Fruit fly (Drosophila melanogaster) whole organism, adult: Measurements from ENCODE around the gene CG7457.

Source experiments
- CG11617 ChIP-seq: fragments of 200-800 bp; sonication (Bioruptor generic); optimal IDR thresholded peaks from 2 replicates; lab custom pipeline; 2017; ENCODE audit warnings: mild to moderate bottlenecking, missing biosample characterization, missing genetic modification reagents, missing genetic modification characterization
- CG12768 ChIP-seq: fragments of 200-800 bp; sonication (Bioruptor generic); optimal IDR thresholded peaks from 2 replicates; lab custom pipeline; 2017; ENCODE audit warnings: missing biosample characterization, missing genetic modification characterization, mild to moderate bottlenecking, moderate library complexity, missing genetic modification reagents
- CG14711 ChIP-seq: fragments of 200-800 bp; sonication (Bioruptor generic); optimal IDR thresholded peaks from 2 replicates; lab custom pipeline; 2018; ENCODE audit warnings: missing biosample characterization, mild to moderate bottlenecking, missing genetic modification characterization, moderate library complexity
- CG1620 ChIP-seq: fragments of 200-800 bp; sonication (Bioruptor generic); optimal IDR thresholded peaks from 2 replicates; lab custom pipeline; 2016; ENCODE audit warnings: missing biosample characterization, missing genetic modification characterization
- CG33017 ChIP-seq: fragments of 200-800 bp; sonication (Bioruptor generic); optimal IDR thresholded peaks from 2 replicates; lab custom pipeline; 2018; ENCODE audit warnings: missing biosample characterization, mild to moderate bottlenecking, missing genetic modification characterization, moderate library complexity
- CG5204 ChIP-seq: fragments of 200-800 bp; sonication (Bioruptor generic); optimal IDR thresholded peaks from 2 replicates; lab custom pipeline; 2016; ENCODE audit warnings: missing biosample characterization, missing genetic modification characterization
- CG7045 ChIP-seq: fragments of 200-800 bp; sonication (Bioruptor generic); optimal IDR thresholded peaks from 2 replicates; lab custom pipeline; 2017; ENCODE audit warnings: missing biosample characterization, mild to moderate bottlenecking, missing genetic modification characterization
- CG7101 ChIP-seq: fragments of 200-800 bp; sonication (Bioruptor generic); optimal IDR thresholded peaks from 2 replicates; lab custom pipeline; 2018; ENCODE audit warnings: missing biosample characterization, mild to moderate bottlenecking, missing genetic modification characterization, moderate library complexity
- Clk ChIP-seq: fragments of 200-800 bp; sonication (Bioruptor generic); optimal IDR thresholded peaks from 2 replicates; lab custom pipeline; 2017; ENCODE audit warnings: missing biosample characterization, missing genetic modification characterization
- Crg-1 ChIP-seq: fragments of 200-800 bp; sonication (Bioruptor generic); optimal IDR thresholded peaks from 2 replicates; lab custom pipeline; 2016; ENCODE audit warnings: missing biosample characterization, missing genetic modification characterization
- Hr96 ChIP-seq: fragments of 200-800 bp; sonication (Bioruptor generic); optimal IDR thresholded peaks from 2 replicates; lab custom pipeline; 2016; ENCODE audit warnings: missing biosample characterization, missing genetic modification characterization
- Mnt ChIP-seq: fragments of 200-800 bp; sonication (Bioruptor generic); optimal IDR thresholded peaks from 2 replicates; lab custom pipeline; 2016; ENCODE audit warnings: missing biosample characterization, mild to moderate bottlenecking, missing genetic modification characterization
- bab1 ChIP-seq: fragments of 200-800 bp; sonication (Bioruptor generic); optimal IDR thresholded peaks from 3 replicates; lab custom pipeline; 2019; ENCODE audit warnings: missing biosample characterization, mild to moderate bottlenecking, missing genetic modification characterization, moderate library complexity
- cic ChIP-seq: fragments of 200-800 bp; sonication (Bioruptor generic); optimal IDR thresholded peaks from 2 replicates; lab custom pipeline; 2017; ENCODE audit warnings: missing biosample characterization, mild to moderate bottlenecking, missing genetic modification characterization, moderate library complexity
- cnc ChIP-seq, 2 experiments: fragments of >200 bp; optimal IDR thresholded peaks; 2 replicates each; lab custom pipeline; 2017
- kay ChIP-seq: fragments of 200-800 bp; sonication (Bioruptor generic); peaks from one replicate; lab custom pipeline; 2016; ENCODE audit warnings: missing biosample characterization, missing genetic modification characterization, borderline replicate concordance
- ovo ChIP-seq: fragments of 200-800 bp; sonication (Bioruptor generic); optimal IDR thresholded peaks from 2 replicates; lab custom pipeline; 2016; ENCODE audit warnings: missing biosample characterization, missing genetic modification characterization
- pad ChIP-seq: fragments of 200-800 bp; sonication (Bioruptor generic); optimal IDR thresholded peaks from 3 replicates; lab custom pipeline; 2017; ENCODE audit warnings: missing biosample characterization, missing genetic modification characterization, mild to moderate bottlenecking, moderate library complexity, missing genetic modification reagents
- tj ChIP-seq: fragments of 200-800 bp; sonication (Bioruptor generic); optimal IDR thresholded peaks from 3 replicates; lab custom pipeline; 2017; ENCODE audit warnings: missing biosample characterization, mild to moderate bottlenecking, missing genetic modification characterization, moderate library complexity
- toe ChIP-seq: fragments of 200-800 bp; sonication (Bioruptor generic); optimal IDR thresholded peaks from 2 replicates; lab custom pipeline; 2016; ENCODE audit warnings: missing biosample characterization, missing genetic modification characterization

CG7457 gene

DNA sequence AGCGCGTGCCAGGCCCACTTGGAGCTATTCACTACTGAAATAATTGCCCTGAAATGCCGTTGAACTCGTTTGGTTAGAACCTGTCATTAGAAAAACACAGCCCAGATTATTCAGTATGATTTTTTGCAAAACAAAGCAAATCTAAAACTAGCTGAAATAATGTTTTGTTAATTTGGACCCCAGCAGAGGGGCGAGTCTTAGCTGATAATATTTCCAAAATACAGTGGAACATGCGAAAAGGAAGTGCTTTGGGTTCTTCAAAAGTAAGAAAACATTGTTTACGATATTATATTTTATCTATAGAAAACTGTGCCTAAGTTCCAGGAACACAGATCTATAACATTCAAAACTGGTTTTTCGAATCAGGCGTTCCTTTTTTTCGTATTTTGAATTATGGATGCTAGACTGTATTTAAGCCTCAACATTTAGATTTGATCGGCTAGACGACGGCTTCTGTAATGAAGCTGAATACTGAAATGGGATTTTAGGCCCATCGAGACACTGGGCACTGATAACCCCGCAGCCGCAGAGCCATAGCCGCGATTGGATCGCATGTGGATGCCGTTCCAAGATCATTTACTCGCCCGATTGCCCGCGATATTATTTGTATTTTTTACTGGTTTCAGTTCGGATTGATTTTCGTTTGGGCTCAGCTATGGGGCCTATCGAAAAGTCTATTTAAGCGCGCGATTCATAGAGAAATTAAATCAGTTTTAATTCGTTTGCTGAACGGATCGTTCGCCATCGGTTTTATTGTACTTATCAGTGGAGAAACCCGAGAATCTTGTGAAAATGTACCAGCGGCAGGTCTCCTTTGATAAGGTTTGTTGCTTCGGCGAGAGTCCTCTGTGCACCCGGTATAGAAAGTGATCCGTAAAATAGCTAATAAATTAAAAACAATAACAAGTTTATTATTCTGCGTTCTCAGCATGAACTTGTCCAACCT, 33.8 kb upstream of the CG7457 start, which contains the start of gene Hn:
Gene Hn, plus strand, starts transcription at position 619 of the 946 bp plus-strand sequence.
- no peak for TF ChIP-seq Crg-1 (GFP tag; lab: Kevin White, UChicago)
- TF ChIP-seq Hr96 (GFP tag; lab: Kevin White, UChicago) = no peak
- TF ChIP-seq bab1 (GFP tag; lab: Kevin White, UChicago) = no peak
- TF ChIP-seq CG33017 (tag; lab: Kevin White, UChicago) = no peak
- TF ChIP-seq CG1620 = no peak
- TF ChIP-seq CG14711 = no peak
- TF ChIP-seq CG7045 (GFP tag; lab: Kevin White, UChicago) = no peak
- TF ChIP-seq CG7101 (tag; lab: Kevin White, UChicago) = no peak
- no peak for TF ChIP-seq Mnt
- no peak for TF ChIP-seq tj (GFP tag; lab: Kevin White, UChicago)
- no peak for TF ChIP-seq ovo (GFP tag; lab: Kevin White, UChicago)

DNA sequence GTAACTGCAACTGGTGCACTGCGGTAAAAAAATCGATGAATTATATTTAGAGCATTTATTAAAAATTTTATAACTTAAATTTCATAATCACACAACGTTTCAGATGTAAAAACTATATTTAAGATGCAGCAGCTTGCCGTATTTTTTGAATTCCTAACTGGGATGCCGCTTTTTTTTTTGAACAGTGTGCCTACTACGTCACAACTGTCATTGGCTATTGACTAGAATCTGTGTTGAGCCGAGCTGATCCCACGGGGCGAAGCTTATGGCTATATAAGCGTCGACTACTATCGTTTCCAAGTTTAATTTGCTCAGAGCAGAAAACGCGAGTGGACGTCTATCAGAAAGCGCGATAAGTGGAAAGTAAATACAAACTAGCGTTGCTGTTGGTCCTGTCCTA, 27.8 kb upstream of the CG7457 start, which contains the start of gene CG7409:
Gene CG7409, plus strand, starts transcription at position 301 of the 400 bp plus-strand sequence.
- no peak for TF ChIP-seq bab1 (GFP tag; lab: Kevin White, UChicago)
- peak; percentile 30 for TF ChIP-seq CG5204 (GFP tag; lab: Kevin White, UChicago)
- TF ChIP-seq CG33017 (tag; lab: Kevin White, UChicago) = peak; percentile 16

DNA sequence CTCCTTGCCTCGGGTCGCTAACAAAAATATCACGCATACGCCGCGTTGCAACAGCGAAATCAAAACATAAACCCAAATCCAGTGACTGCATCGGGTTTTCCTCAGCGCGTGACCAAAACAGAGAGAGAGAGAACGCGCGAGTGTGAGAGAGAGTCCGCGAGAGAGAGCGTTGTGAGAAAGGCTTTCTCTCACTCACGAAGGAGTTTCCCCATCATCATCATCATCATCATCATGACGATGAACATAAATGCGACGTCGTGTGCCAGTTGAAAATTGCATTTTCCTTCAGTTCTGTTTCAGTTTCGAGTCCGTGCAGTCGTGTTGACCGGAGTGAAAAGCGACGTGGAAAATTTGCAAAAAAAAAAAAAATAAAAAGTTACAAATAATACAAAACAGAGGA, 20.8 kb upstream of the CG7457 start, which contains the start of gene CG13685:
Gene CG13685, plus strand, starts transcription at position 301 of the 400 bp plus-strand sequence.
- TF ChIP-seq Mnt (no peak), cnc (optimal IDR thresholded peaks at IDR 0.05; lab: Kevin White, UChicago) (no peak), CG7045 (GFP tag; lab: Kevin White, UChicago) (no peak), pad (no peak), CG5204 (GFP tag; lab: Kevin White, UChicago) (no peak), tj (GFP tag; lab: Kevin White, UChicago) (no peak), CG14711 (no peak), CG1620 (no peak), CG12768 (no peak), CG11617 (GFP tag; lab: Kevin White, UChicago) (no peak), CG7101 (tag; lab: Kevin White, UChicago) (no peak), CG33017 (tag; lab: Kevin White, UChicago) (no peak), Clk (no peak), toe (GFP tag; lab: Kevin White, UChicago) (no peak), kay (GFP tag; lab: Kevin White, UChicago) (no peak), Crg-1 (GFP tag; lab: Kevin White, UChicago) (no peak), ovo (GFP tag; lab: Kevin White, UChicago) (no peak), Hr96 (GFP tag; lab: Kevin White, UChicago) (no peak), cic (GFP tag; lab: Kevin White, UChicago) (no peak), bab1 (GFP tag; lab: Kevin White, UChicago) (no peak)

DNA sequence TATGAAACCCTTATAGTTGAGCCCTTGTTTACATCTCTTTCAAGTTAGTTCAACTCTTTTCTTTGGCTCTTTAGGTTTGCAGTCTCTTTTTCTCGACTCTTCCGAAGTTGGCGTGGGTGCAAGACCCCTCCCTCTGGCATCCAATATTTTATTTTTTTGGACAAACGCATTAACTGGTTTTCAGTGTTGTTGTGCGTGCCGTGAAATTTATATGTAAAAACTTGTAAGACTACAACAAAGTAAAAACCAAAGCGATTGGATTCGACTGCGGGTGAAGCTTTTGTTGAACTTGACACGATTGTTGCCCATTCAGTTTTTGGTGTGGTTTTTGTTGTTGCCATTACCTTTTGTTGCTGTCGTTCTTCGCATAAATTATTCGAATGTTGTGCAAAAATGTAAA, 17.5 kb upstream of the CG7457 start:
- TF ChIP-seq CG33017 (tag; lab: Kevin White, UChicago) = no peak
- no peak for TF ChIP-seq Crg-1 (GFP tag; lab: Kevin White, UChicago)
- TF ChIP-seq cic (GFP tag; lab: Kevin White, UChicago) = no peak
- TF ChIP-seq toe (GFP tag; lab: Kevin White, UChicago) = no peak
- no peak for TF ChIP-seq CG1620
- TF ChIP-seq kay (GFP tag; lab: Kevin White, UChicago) = no peak
- no peak for TF ChIP-seq CG11617 (GFP tag; lab: Kevin White, UChicago)
- TF ChIP-seq cnc (optimal IDR thresholded peaks at IDR 0.05; lab: Kevin White, UChicago) = no peak

DNA sequence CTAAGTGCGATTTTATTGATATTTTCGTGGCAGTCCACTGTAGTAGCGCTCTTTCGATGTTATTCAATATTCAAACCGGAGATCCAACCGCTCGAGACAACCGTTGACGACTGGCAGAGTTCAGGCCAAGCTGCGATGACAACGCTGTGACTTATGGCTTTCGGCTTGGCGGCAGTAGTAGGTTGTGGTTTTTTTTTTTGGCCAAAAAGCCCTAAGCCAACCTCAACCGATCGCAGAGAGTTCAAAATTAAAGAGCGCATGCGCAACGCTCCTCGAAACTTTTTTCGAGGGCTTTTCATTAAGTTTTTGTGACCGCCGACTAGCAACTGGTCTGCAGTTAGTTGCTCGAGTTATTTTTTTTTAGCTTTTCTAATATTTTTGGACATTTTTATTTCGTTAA, 16.7 kb upstream of the CG7457 start, which contains the start of gene Snmp2:
Gene Snmp2, minus strand, starts transcription at position 101 of the 400 bp plus-strand sequence.
- no peak for TF ChIP-seq CG1620
- no peak for TF ChIP-seq CG12768
- no peak for TF ChIP-seq Clk
- TF ChIP-seq bab1 (GFP tag; lab: Kevin White, UChicago) = no peak
- TF ChIP-seq CG7101 (tag; lab: Kevin White, UChicago) = no peak
- TF ChIP-seq CG14711 = no peak
- TF ChIP-seq pad = no peak
- no peak for TF ChIP-seq CG33017 (tag; lab: Kevin White, UChicago)
- TF ChIP-seq Crg-1 (GFP tag; lab: Kevin White, UChicago) = no peak

DNA sequence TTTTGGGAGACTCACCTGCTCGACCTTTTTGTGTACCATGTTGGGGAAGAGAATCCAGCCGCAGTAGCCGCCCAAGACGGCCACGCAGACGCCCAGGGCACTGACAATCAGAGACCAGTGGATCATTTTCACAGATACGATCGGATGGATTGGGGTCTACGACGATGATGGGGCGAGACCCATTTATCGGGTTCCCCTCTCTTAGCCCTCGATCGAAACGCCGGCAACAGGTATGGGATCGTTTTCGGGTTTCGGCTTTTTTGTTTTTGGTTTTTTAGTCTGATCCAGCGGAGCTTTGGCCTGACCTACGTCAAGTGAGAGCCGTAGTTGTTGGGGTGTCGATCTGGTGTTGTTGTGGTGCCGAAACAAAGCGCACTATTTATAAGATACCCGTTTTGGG, 15.7 kb upstream of the CG7457 start:
- TF ChIP-seq CG7045 (GFP tag; lab: Kevin White, UChicago) (no peak), tj (GFP tag; lab: Kevin White, UChicago) (no peak), toe (GFP tag; lab: Kevin White, UChicago) (no peak), Crg-1 (GFP tag; lab: Kevin White, UChicago) (no peak), kay (GFP tag; lab: Kevin White, UChicago) (no peak), CG7101 (tag; lab: Kevin White, UChicago) (no peak), CG33017 (tag; lab: Kevin White, UChicago) (no peak), CG11617 (GFP tag; lab: Kevin White, UChicago) (no peak), Hr96 (GFP tag; lab: Kevin White, UChicago) (no peak), CG12768 (no peak), bab1 (GFP tag; lab: Kevin White, UChicago) (no peak), Mnt (no peak), cic (GFP tag; lab: Kevin White, UChicago) (no peak), ovo (GFP tag; lab: Kevin White, UChicago) (no peak), CG1620 (no peak), CG5204 (GFP tag; lab: Kevin White, UChicago) (no peak), pad (no peak)
